Fruit fly (Drosophila melanogaster): ENCODE data around the gene CG43736.

CG43736 gene

DNA sequence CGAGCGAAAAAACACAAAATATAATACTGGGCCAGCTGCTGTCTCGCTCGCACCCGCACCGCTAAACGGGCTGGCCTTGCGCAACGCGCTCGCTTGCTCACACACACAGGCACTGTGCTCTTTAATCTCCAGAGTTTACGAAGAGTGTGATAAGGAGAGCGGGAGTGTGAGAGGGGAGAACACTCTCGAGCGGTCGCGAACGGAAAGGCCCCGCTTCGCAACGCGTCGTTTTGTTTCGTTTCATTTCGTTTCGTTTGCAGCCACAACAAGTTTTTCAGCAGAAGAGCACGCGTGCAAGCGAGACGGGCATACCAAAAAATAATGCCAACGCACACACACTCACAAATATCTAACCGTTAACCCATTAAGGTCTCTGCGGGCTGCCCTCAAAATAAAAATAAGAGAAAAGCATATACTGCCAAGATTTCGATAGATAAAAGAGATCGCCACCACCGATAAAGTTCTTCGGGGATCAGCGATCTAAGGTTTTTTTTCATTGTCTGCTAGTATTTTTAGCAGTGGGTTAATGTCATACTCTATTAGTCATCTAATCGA lies 2.1 kb upstream of the CG43736 start:
- TF ChIP-seq tio (GFP tag; optimal IDR thresholded peaks at IDR 0.05) (no peak), CG13624 (GFP tag; optimal IDR thresholded peaks at IDR 0.05) (peak; percentile 23), Asciz (GFP tag; optimal IDR thresholded peaks at IDR 0.05) (no peak), Usf (GFP tag; optimal IDR thresholded peaks at IDR 0.05) (peak; percentile 42), CG12769 (tag; optimal IDR thresholded peaks at IDR 0.05) (peak; percentile 96), CG2202 (tag; optimal IDR thresholded peaks at IDR 0.05) (no peak), phol (tag; optimal IDR thresholded peaks at IDR 0.05) (peak; percentile 45), wek (GFP tag; optimal IDR thresholded peaks at IDR 0.05) (no peak), vnd (GFP tag; IDR thresholded peaks at IDR 0.05; ENCODE audit: partially characterized antibody) (no peak), nom (GFP tag; optimal IDR thresholded peaks at IDR 0.05) (peak; percentile 75), gce (GFP tag; IDR thresholded peaks at IDR 0.05) (peak; percentile 25; the same call in 1 of the 3 replicates), br (optimal IDR thresholded peaks at IDR 0.05) (no peak), CG13296 (GFP tag; optimal IDR thresholded peaks at IDR 0.05) (peak; percentile 12), hb (GFP tag; IDR thresholded peaks at IDR 0.05; ENCODE audit: partially characterized antibody) (no peak), Lhr (GFP tag; optimal IDR thresholded peaks at IDR 0.05) (no peak), her (GFP tag; optimal IDR thresholded peaks at IDR 0.05) (peak; percentile 22), Hmr (GFP tag; optimal IDR thresholded peaks at IDR 0.05) (peak; percentile 66), CG32532 (GFP tag; IDR thresholded peaks at IDR 0.05) (peak; percentile 80), abd-A (tag; optimal IDR thresholded peaks at IDR 0.05) (peak; percentile 96), odd (GFP tag; optimal IDR thresholded peaks at IDR 0.05) (no peak), danr (GFP tag; IDR thresholded peaks at IDR 0.05) (peak; percentile 35; the same call in 1 of the 2 replicates), NFAT (GFP tag; IDR thresholded peaks at IDR 0.05) (peak; percentile 59; the same call in 1 of the 2 replicates), Nf-YC (tag; optimal IDR thresholded peaks at IDR 0.05) (peak; percentile 66), H2.0 (GFP tag; IDR thresholded peaks at IDR 0.05) (peak; percentile 48; the same call in 1 of the 2 replicates), CG14667 (GFP tag; IDR thresholded peaks at IDR 0.05) (peak; percentile 59), Fer2 (tag; optimal IDR thresholded peaks at IDR 0.05) (peak; percentile 22), CG10321 (GFP tag; IDR thresholded peaks at IDR 0.05) (peak; percentile 86), C15 (GFP tag; IDR thresholded peaks at IDR 0.05) (no peak), CrebB (tag; optimal IDR thresholded peaks at IDR 0.05) (no peak), CG10959 (GFP tag; IDR thresholded peaks at IDR 0.05) (peak; percentile 50), CG5953 (GFP tag; IDR thresholded peaks at IDR 0.05) (no peak), CG1602 (GFP tag; optimal IDR thresholded peaks at IDR 0.05) (no peak), CG18599 (GFP tag; optimal IDR thresholded peaks at IDR 0.05) (peak; percentile 74), CG2712 (tag; optimal IDR thresholded peaks at IDR 0.05) (peak; percentile 41), tx (GFP tag; optimal IDR thresholded peaks at IDR 0.05) (peak; percentile 60), slbo (GFP tag; IDR thresholded peaks at IDR 0.05) (peak; percentile 74), crol (GFP tag; IDR thresholded peaks at IDR 0.05) (peak; percentile 98), MESR4 (GFP tag; optimal IDR thresholded peaks at IDR 0.05) (no peak), Lim3 (GFP tag; IDR thresholded peaks at IDR 0.05) (no peak), sug (tag; optimal IDR thresholded peaks at IDR 0.05) (peak; percentile 88), fu2 (GFP tag; optimal IDR thresholded peaks at IDR 0.05) (peak; percentile 58), CG14014 (GFP tag; IDR thresholded peaks at IDR 0.05) (peak; percentile 68), CG3847 (GFP tag; IDR thresholded peaks at IDR 0.05) (peak; percentile 48), CG9215 (GFP tag; IDR thresholded peaks at IDR 0.05) (peak; percentile 46; the same call in 1 of the 2 replicates), CG3726 (GFP tag; IDR thresholded peaks at IDR 0.05) (no peak), run (tag; optimal IDR thresholded peaks at IDR 0.05) (no peak), CG17385 (GFP tag; optimal IDR thresholded peaks at IDR 0.05) (peak; percentile 37), sisA (GFP tag; IDR thresholded peaks at IDR 0.05) (0 out of 2 replicates have a peak, but pooled peaks have one; percentile 30), Hr78 (GFP tag; optimal IDR thresholded peaks at IDR 0.05) (peak in 1 of 2 experiments; percentile 73), CG13287 (GFP tag; IDR thresholded peaks at IDR 0.05; ENCODE audit: partially characterized antibody) (peak; percentile 41; the same call in 1 of the 2 replicates)

Measured in whole organism, embryonic.